Worm (Caenorhabditis elegans) whole organism, L2 larva: ENCODE measurements around the gene lir-3.

Experiments used
- C34F6.9 ChIP-seq: fragments of 150-350 bp; optimal IDR thresholded peaks from 2 replicates; lab custom pipeline; 2014; ENCODE audit warnings: missing biosample characterization, missing genetic modification characterization
- R02D3.7 ChIP-seq: fragments of 150-350 bp; optimal IDR thresholded peaks from 2 replicates; lab custom pipeline; 2014; ENCODE audit warnings: missing biosample characterization, missing genetic modification characterization
- Y55F3AM.14 ChIP-seq: fragments of 200-800 bp; sonication (Bioruptor generic); optimal IDR thresholded peaks from 2 replicates; lab custom pipeline; 2018; ENCODE audit warnings: mild to moderate bottlenecking, missing genetic modification characterization, missing compliant biosample characterization
- ZK546.5 ChIP-seq: sonication (generic microtip); optimal IDR thresholded peaks from 2 replicates; lab custom pipeline; 2017; ENCODE audit warnings: missing biosample characterization, missing genetic modification characterization
- alr-1 ChIP-seq: fragments of 150-350 bp; optimal IDR thresholded peaks from 2 replicates; lab custom pipeline; 2014; ENCODE audit warnings: missing biosample characterization, missing genetic modification characterization
- aly-2 ChIP-seq: fragments of 150-350 bp; optimal IDR thresholded peaks from 2 replicates; lab custom pipeline; 2014; ENCODE audit warnings: missing biosample characterization, missing genetic modification characterization
- blmp-1 ChIP-seq: sonication (generic microtip); optimal IDR thresholded peaks from 2 replicates; lab custom pipeline; 2017; ENCODE audit warnings: missing genetic modification characterization, mild to moderate bottlenecking, missing compliant biosample characterization, antibody characterized with exemption, moderate library complexity; ENCODE audit not compliant: insufficient read depth
- ceh-16 ChIP-seq: fragments of 150-350 bp; optimal IDR thresholded peaks from 2 replicates; lab custom pipeline; 2014; ENCODE audit warnings: missing biosample characterization, missing genetic modification characterization
- ceh-82 ChIP-seq: fragments of 150-350 bp; optimal IDR thresholded peaks from 2 replicates; lab custom pipeline; 2014; ENCODE audit warnings: missing biosample characterization, missing genetic modification characterization
- dmd-4 ChIP-seq: sonication (generic microtip); optimal IDR thresholded peaks from 2 replicates; lab custom pipeline; 2017; ENCODE audit warnings: missing biosample characterization, missing genetic modification characterization
- egl-27 ChIP-seq: sonication (generic microtip); optimal IDR thresholded peaks from 3 replicates; lab custom pipeline; 2017; ENCODE audit warnings: missing biosample characterization, missing genetic modification reagents, missing genetic modification characterization
- elt-1 ChIP-seq: fragments of 150-350 bp; optimal IDR thresholded peaks from 2 replicates; lab custom pipeline; 2014; ENCODE audit warnings: missing biosample characterization, missing genetic modification characterization
- elt-3 ChIP-seq: sonication (generic microtip); optimal IDR thresholded peaks from 2 replicates; lab custom pipeline; 2017; ENCODE audit warnings: missing biosample characterization, missing genetic modification characterization
- gmeb-1 ChIP-seq: fragments of 150-350 bp; optimal IDR thresholded peaks from 2 replicates; lab custom pipeline; 2014; ENCODE audit warnings: missing biosample characterization, missing genetic modification characterization
- lin-11 ChIP-seq: fragments of 150-350 bp; sonication (generic microtip); optimal IDR thresholded peaks from 2 replicates; lab custom pipeline; 2014; ENCODE audit warnings: missing biosample characterization, missing genetic modification characterization, inconsistent platforms, mixed read lengths
- lin-39 ChIP-seq: fragments of 150-350 bp; optimal IDR thresholded peaks from 2 replicates; lab custom pipeline; 2014; ENCODE audit warnings: missing biosample characterization, missing genetic modification reagents, missing genetic modification characterization
- lsy-2 ChIP-seq, 2 experiments: fragments of 150-350 bp in 1 of 2; sonication (generic microtip) in 1 of 2; optimal IDR thresholded peaks; 2 replicates each; lab custom pipeline; 2014 to 2017; ENCODE audit warnings: missing biosample characterization in 2 of 2, missing genetic modification characterization in 2 of 2
- mab-5 ChIP-seq: fragments of 150-350 bp; optimal IDR thresholded peaks from 2 replicates; lab custom pipeline; 2014; ENCODE audit warnings: missing biosample characterization, missing genetic modification characterization
- mdl-1 ChIP-seq, 2 experiments: fragments of 150-350 bp in 1 of 2; sonication (generic microtip) in 1 of 2; optimal IDR thresholded peaks; 2 replicates each; lab custom pipeline; 2017; ENCODE audit warnings: missing biosample characterization in 2 of 2, missing genetic modification characterization in 2 of 2
- nhr-10 ChIP-seq: sonication (generic microtip); optimal IDR thresholded peaks from 2 replicates; lab custom pipeline; 2017; ENCODE audit warnings: missing biosample characterization, missing genetic modification characterization
- nhr-11 ChIP-seq: fragments of 150-350 bp; optimal IDR thresholded peaks from 2 replicates; lab custom pipeline; 2014; ENCODE audit warnings: missing biosample characterization, missing genetic modification characterization
- nhr-25 ChIP-seq: fragments of 150-350 bp; sonication (generic microtip); optimal IDR thresholded peaks from 3 replicates; lab custom pipeline; 2014; ENCODE audit warnings: missing biosample characterization, missing genetic modification characterization
- peb-1 ChIP-seq: fragments of 150-350 bp; optimal IDR thresholded peaks from 2 replicates; lab custom pipeline; 2014; ENCODE audit warnings: missing biosample characterization, missing genetic modification characterization
- skn-1 ChIP-seq: sonication (generic microtip); optimal IDR thresholded peaks from 2 replicates; lab custom pipeline; 2017; ENCODE audit warnings: missing biosample characterization, missing genetic modification characterization
- sma-3 ChIP-seq: sonication (generic microtip); optimal IDR thresholded peaks from 2 replicates; lab custom pipeline; 2016; ENCODE audit warnings: missing genetic modification reagents, missing genetic modification characterization, missing compliant biosample characterization
- unc-62 ChIP-seq: fragments of 150-350 bp; optimal IDR thresholded peaks from 2 replicates; lab custom pipeline; 2014; ENCODE audit warnings: missing biosample characterization, missing genetic modification reagents, missing genetic modification characterization
- zag-1 ChIP-seq: fragments of 150-350 bp; optimal IDR thresholded peaks from 2 replicates; lab custom pipeline; 2014; ENCODE audit warnings: missing biosample characterization, missing genetic modification characterization
- ztf-11 ChIP-seq: sonication (generic microtip); optimal IDR thresholded peaks from 2 replicates; lab custom pipeline; 2017; ENCODE audit warnings: missing biosample characterization, missing genetic modification characterization

Gene lir-3

DNA sequence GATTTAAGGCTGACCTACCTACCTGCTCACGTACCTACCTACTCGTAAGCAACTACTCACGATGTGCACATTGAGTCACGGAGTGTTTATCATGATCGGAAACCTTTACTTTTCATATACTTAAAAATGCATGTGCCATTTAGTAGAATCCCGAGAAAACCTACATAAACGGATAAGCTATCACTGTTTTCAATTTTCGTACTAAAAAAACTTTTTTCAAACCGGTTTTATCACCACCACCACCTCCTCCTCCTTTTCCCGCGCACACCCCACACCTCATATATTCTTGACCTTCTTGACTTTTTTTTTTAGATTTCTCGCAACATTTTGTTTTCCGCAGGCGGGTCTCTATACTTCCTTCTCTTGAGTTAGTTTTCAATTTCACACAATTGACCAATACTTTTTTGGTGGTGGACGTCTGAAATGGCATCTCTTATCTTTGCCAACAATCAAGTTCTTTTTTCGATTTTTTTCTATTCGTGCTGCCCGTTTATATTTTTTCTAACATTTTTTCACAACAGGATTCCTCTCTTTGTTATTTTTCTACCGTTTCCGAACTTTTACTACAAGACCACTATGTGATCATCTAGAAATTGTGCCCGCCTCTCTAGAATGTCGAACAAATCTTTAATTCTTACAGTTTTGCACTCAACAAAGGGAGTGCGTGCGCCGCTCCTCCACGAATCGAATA, 18.1 kb upstream of the lir-3 start, which contains the start of gene srap-1:
srap-1 (plus strand) TSS at position 641 of the 691 bp plus-strand sequence.
- TF ChIP-seq blmp-1 (tag; lab: Kevin White, UChicago), result no peak
- no peak for TF ChIP-seq nhr-10 (tag; lab: Kevin White, UChicago)
- TF ChIP-seq dmd-4 (tag; lab: Kevin White, UChicago), result no peak
- no peak for TF ChIP-seq alr-1 (tag; lab: Kevin White, UChicago)
- no peak for TF ChIP-seq ZK546.5 (tag; lab: Kevin White, UChicago)
- peak; percentile 55 for TF ChIP-seq nhr-25 (tag; lab: Kevin White, UChicago)

DNA sequence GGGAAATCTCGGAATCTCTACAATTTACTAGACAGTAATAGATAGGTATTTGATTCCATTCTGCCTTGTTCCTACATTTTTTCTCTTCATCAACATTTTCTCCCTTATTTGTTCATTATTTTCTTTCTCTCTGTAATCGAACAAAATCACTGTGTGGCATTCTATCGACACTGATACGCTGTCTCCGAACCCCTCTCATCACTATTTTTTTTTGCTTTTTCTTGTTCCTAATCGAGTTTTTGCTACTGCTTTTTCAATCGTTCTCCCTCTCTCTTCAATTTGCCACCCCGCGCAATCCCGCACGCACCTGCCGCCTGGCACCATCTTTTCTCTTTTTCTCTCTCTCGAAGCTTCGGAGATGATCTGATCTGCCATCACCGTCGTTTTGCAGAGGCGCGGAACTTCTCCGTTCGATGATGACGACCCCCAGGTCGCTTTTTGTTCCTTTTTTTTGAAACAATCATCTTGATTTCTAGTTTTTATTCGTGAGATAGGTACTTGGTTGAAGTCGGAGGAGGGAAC, 15.7 kb upstream of the lir-3 start:
- TF ChIP-seq mdl-1 (tag; optimal IDR thresholded peaks at IDR 0.05; lab: Kevin White, UChicago) (no peak), ZK546.5 (tag; lab: Kevin White, UChicago) (no peak), blmp-1 (tag; lab: Kevin White, UChicago) (peak; percentile 44), lin-11 (no peak), skn-1 (no peak), egl-27 (no peak), R02D3.7 (tag; lab: Kevin White, UChicago) (no peak), ceh-82 (tag; lab: Kevin White, UChicago) (no peak), elt-1 (tag; lab: Kevin White, UChicago) (no peak), nhr-10 (tag; lab: Kevin White, UChicago) (no peak), Y55F3AM.14 (GFP tag; lab: Kevin White, UChicago) (no peak), gmeb-1 (tag; lab: Kevin White, UChicago) (no peak), zag-1 (no peak), unc-62 (no peak), nhr-25 (tag; lab: Kevin White, UChicago) (peak; percentile 47), peb-1 (tag; lab: Kevin White, UChicago) (peak; percentile 64), mab-5 (tag; lab: Kevin White, UChicago) (no peak)

DNA sequence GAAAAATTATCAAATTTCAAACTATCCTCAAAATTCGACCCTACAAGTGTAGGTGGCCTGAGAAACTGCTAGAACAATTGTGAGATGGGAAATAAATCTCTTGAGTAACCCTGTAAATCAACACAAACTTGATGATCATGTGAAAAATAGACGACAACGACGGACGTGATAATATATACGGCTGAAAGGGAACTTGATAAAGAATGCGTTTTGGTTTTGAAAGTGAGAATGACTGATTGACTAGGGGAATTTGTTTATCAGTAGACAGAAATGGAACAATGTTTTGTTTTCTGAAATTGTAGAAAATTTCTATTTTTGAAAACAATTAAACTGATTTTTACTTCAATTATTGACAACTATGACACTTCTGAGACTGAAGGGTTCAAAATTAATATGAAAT, 8.9 kb upstream of the lir-3 start:
- TF ChIP-seq blmp-1 (tag; lab: Kevin White, UChicago) (peak; percentile 58), nhr-25 (tag; lab: Kevin White, UChicago) (peak; percentile 1), aly-2 (no peak)

DNA sequence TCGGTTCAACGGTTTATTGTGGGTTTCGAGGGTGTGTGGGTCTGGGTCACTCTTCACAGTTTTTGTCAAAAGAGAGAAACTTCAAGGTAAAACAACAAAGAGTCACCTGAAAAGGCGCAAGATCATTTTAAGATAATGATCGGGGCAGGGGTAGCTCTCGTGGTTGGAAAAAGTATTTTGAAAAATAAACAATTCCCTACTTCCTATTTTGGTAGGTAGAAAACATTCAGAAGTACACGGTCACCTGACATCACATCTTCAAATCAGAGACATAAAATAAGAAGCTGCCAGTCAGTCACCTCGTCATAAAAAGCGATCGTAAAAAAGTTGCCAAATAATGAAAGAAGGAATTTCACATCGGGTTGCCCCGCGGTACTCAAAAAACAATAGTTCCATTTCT, 7.9 kb upstream of the lir-3 start:
- TF ChIP-seq ztf-11 (tag; lab: Kevin White, UChicago) (no peak), nhr-25 (tag; lab: Kevin White, UChicago) (peak; percentile 31), lsy-2 (tag; optimal IDR thresholded peaks at IDR 0.05; lab: Kevin White, UChicago) (no peak), elt-3 (no peak), peb-1 (tag; lab: Kevin White, UChicago) (no peak), ceh-16 (tag; lab: Kevin White, UChicago) (peak; percentile 56), lin-39 (tag; lab: Kevin White, UChicago) (no peak), dmd-4 (tag; lab: Kevin White, UChicago) (no peak), egl-27 (no peak), C34F6.9 (no peak), blmp-1 (tag; lab: Kevin White, UChicago) (no peak), gmeb-1 (tag; lab: Kevin White, UChicago) (no peak)

DNA sequence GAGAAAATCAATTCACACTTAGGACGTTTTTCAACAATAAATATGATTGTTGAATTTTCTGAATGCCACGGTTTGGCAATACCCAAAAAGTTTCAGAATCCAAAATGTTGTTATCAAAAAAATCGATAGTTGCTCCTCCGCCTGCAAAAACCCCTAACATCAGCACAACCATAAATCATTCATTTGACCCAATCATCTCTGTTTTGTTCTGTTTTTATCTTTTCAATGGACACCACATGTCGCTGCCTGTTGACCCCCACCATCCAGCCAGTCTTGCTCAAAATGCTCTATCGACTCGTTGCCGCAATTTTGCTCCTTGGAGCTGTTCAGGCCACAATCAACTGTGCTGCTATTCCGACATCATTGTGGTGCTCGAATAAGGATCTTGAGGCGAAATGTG, 3.4 kb upstream of the lir-3 start, which contains the start of gene F37H8.5:
F37H8.5 (plus strand) TSS at position 181 of the 400 bp plus-strand sequence.
- TF ChIP-seq dmd-4 (tag; lab: Kevin White, UChicago) (no peak), mab-5 (tag; lab: Kevin White, UChicago) (peak; percentile 22)

DNA sequence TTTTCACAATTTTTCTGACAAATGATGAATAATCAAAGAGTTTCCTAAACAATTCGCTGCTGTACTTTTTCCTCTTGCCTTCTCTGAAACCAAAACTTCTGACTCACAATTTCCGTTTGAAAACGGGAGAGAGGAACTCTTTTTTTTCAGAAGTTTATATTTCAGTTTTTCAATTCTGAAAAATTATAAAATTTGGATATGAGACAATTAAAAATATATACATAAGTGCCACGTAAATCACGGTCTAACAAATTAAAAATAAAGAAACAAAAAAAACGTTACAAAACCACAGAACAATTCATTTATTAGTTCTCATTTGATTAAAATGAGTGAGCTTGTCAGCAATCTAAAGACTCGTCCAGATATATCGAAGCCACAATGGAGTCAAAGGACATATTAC, 1.1 kb upstream of the lir-3 start, which contains the start of gene sfxn-1.2:
sfxn-1.2 (plus strand) TSS at position 301 of the 400 bp plus-strand sequence.
- TF ChIP-seq nhr-11 (tag; lab: Kevin White, UChicago) (no peak), sma-3 (GFP tag; lab: Kevin White, UChicago) (no peak), unc-62 (no peak), alr-1 (tag; lab: Kevin White, UChicago) (no peak), nhr-10 (tag; lab: Kevin White, UChicago) (no peak)
